Worm (Caenorhabditis elegans) whole organism, L4 larva: ENCODE measurements around the gene mam-7.

ENCODE experiments used
- Y5F2A.4 ChIP-seq: fragments of 200-800 bp; sonication (Bioruptor generic); optimal IDR thresholded peaks from 2 replicates; lab custom pipeline; 2018; ENCODE audit warnings: mild to moderate bottlenecking, missing genetic modification characterization, missing compliant biosample characterization
- ama-1 ChIP-seq: fragments of 150-350 bp; optimal IDR thresholded peaks from 2 replicates; lab custom pipeline; 2014; ENCODE audit warnings: inconsistent platforms, mixed read lengths
- attf-4 ChIP-seq: sonication (generic microtip); optimal IDR thresholded peaks from 3 replicates; lab custom pipeline; 2017; ENCODE audit warnings: missing biosample characterization, missing genetic modification characterization
- ces-1 ChIP-seq: fragments of 150-350 bp; sonication (generic microtip); optimal IDR thresholded peaks from 4 replicates; lab custom pipeline; 2014; ENCODE audit warnings: missing biosample characterization, missing genetic modification reagents, missing genetic modification characterization
- lin-38 ChIP-seq: fragments of 200-800 bp; sonication (Bioruptor generic); IDR thresholded peaks from 2 replicates; pipeline ENCODE4 v1.3.6; 2022; ENCODE audit warnings: missing genetic modification reagents, missing genetic modification characterization, missing compliant biosample characterization
- lsy-2 ChIP-seq, 2 experiments: fragments of 150-350 bp in 1 of 2; sonication (generic microtip) in 1 of 2; optimal IDR thresholded peaks; 2 replicates each; lab custom pipeline; 2014 to 2017; ENCODE audit warnings: missing biosample characterization in 2 of 2, missing genetic modification characterization in 2 of 2
- mdl-1 ChIP-seq, 2 experiments: fragments of 150-350 bp in 1 of 2; sonication (generic microtip) in 1 of 2; optimal IDR thresholded peaks; 2 replicates each; lab custom pipeline; 2014 to 2017; ENCODE audit warnings: missing biosample characterization in 2 of 2, missing genetic modification characterization in 2 of 2
- nhr-6 ChIP-seq: fragments of 150-350 bp; optimal IDR thresholded peaks from 2 replicates; lab custom pipeline; 2014; ENCODE audit warnings: missing biosample characterization, missing genetic modification characterization
- skn-1 ChIP-seq: fragments of 150-350 bp; optimal IDR thresholded peaks from 2 replicates; lab custom pipeline; 2014; ENCODE audit warnings: missing biosample characterization, missing genetic modification characterization
- snpc-4 ChIP-seq: fragments of 150-350 bp; optimal IDR thresholded peaks from 2 replicates; lab custom pipeline; 2014; ENCODE audit warnings: missing biosample characterization, missing genetic modification characterization
- tra-1 ChIP-seq: fragments of 200-800 bp; sonication (Bioruptor generic); IDR thresholded peaks from 2 replicates; pipeline ENCODE4 v1.3.6; 2022; ENCODE audit warnings: missing genetic modification reagents, missing genetic modification characterization, missing compliant biosample characterization
- unc-62 ChIP-seq, 3 experiments: fragments of 150-350 bp in 1 of 3; sonication (generic microtip); optimal IDR thresholded peaks in 2 of 3; peaks in 1 of 3; 1 replicate in 1 of 3; 2 replicates in 2 of 3; lab custom pipeline; 2014 to 2017; ENCODE audit warnings: missing biosample characterization in 3 of 3, missing genetic modification characterization in 3 of 3, missing genetic modification reagents in 3 of 3, missing genotype in 1 of 3

- no peak for TF ChIP-seq Y5F2A.4 (GFP tag; lab: Kevin White, UChicago)
- TF ChIP-seq mdl-1 (tag; optimal IDR thresholded peaks at IDR 0.05; lab: Kevin White, UChicago): no peak
- TF ChIP-seq nhr-6: no peak
- no peak for TF ChIP-seq ama-1 (lab: Kevin White, UChicago)
- TF ChIP-seq snpc-4 (tag; lab: Kevin White, UChicago): no peak
- no peak for TF ChIP-seq attf-4 (tag; lab: Kevin White, UChicago)
- TF ChIP-seq tra-1 (GFP tag; lab: Robert Waterston, UW): no peak
- TF ChIP-seq lsy-2 (tag; optimal IDR thresholded peaks at IDR 0.05; lab: Kevin White, UChicago): no peak
- no peak for TF ChIP-seq skn-1 (tag; lab: Kevin White, UChicago)
- TF ChIP-seq unc-62 (GFP tag; optimal IDR thresholded peaks at IDR 0.05 in 1 of 2; lab: Kevin White, UChicago): no peak
- TF ChIP-seq unc-62 (tag; optimal IDR thresholded peaks at IDR 0.05; lab: Kevin White, UChicago): no peak
- TF ChIP-seq ces-1 (GFP tag; lab: Kevin White, UChicago): no peak
- TF ChIP-seq lin-38 (GFP tag; lab: Robert Waterston, UW): no peak
These were observed 14.1 kb upstream of the mam-7 start, which contains the start of gene ZK757.2 for ce11 chrIII:9878828-9879227.
